Fruit fly (Drosophila melanogaster): ENCODE results near the gene CG4297.

Gene CG4297

DNA sequence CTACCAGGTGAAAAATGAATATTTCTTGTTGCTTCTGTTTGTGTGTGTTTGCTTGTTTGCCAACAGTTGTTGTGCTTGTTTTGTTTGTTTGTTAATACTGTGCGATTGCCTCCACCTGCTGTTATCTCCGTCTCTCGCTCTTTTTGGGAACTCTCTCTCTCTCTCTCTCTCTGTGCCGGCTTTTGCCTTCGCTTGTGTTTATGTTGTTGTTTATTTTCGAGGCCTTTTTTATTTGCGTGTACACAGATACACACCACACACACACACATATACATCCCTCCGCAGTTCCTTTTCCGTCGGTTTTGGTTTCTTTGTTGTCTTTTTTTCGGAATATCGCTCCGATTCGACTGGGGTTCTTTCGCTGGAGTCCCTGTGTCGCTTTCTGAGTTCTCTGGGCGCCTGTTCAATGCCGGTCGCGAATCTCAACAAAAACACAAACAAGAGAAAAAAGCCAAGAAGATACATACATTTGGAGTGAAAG is 38.6 kb upstream of the CG4297 start:
- TF ChIP-seq EcR (GFP tag; optimal IDR thresholded peaks at IDR 0.05) = no peak
- no peak for TF ChIP-seq usp (GFP tag; optimal IDR thresholded peaks at IDR 0.05)
- no peak for TF ChIP-seq pan (optimal IDR thresholded peaks at IDR 0.05)
- TF ChIP-seq CG8478 (optimal IDR thresholded peaks at IDR 0.05) = no peak
- TF ChIP-seq psq (optimal IDR thresholded peaks at IDR 0.05) = no peak
- peak; percentile 44 for TF ChIP-seq Dll (optimal IDR thresholded peaks at IDR 0.05)

dm6 chr2L:507169-507568 is 35.2 kb upstream of the CG4297 start:
- TF ChIP-seq usp (GFP tag; optimal IDR thresholded peaks at IDR 0.05) (no peak), psq (optimal IDR thresholded peaks at IDR 0.05) (no peak), Dll (optimal IDR thresholded peaks at IDR 0.05) (no peak), EcR (GFP tag; optimal IDR thresholded peaks at IDR 0.05) (no peak), pan (optimal IDR thresholded peaks at IDR 0.05) (no peak), CG8478 (optimal IDR thresholded peaks at IDR 0.05) (no peak)

DNA sequence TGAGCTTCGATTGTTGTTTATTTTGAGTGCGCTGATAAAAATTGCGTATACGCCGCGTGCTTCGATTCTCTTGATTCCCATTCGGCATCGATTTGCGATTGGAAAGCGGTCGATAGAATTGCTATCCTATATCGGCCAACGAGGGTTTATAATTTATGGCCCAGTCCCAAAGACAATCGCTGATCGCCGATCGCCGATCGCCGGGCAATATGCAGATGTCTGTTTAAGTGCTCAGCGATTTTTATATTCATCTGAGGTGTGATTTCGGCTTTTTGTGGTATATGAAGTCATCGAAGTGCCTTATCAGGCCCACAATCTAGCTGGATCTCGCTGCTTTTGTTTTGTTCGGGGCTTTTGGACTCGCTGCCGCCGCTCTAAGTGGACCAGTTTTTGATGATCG is 34.4 kb upstream of the CG4297 start:
- TF ChIP-seq pan (optimal IDR thresholded peaks at IDR 0.05) = no peak
- TF ChIP-seq EcR (GFP tag; optimal IDR thresholded peaks at IDR 0.05) = no peak
- TF ChIP-seq psq (optimal IDR thresholded peaks at IDR 0.05) = no peak
- TF ChIP-seq CG8478 (optimal IDR thresholded peaks at IDR 0.05) = no peak
- TF ChIP-seq usp (GFP tag; optimal IDR thresholded peaks at IDR 0.05) = no peak
- no peak for TF ChIP-seq Dll (optimal IDR thresholded peaks at IDR 0.05)

- TF ChIP-seq psq (optimal IDR thresholded peaks at IDR 0.05) = no peak
- no peak for TF ChIP-seq usp (GFP tag; optimal IDR thresholded peaks at IDR 0.05)
- no peak for TF ChIP-seq pan (optimal IDR thresholded peaks at IDR 0.05)
- TF ChIP-seq Dll (optimal IDR thresholded peaks at IDR 0.05) = no peak
- no peak for TF ChIP-seq CG8478 (optimal IDR thresholded peaks at IDR 0.05)
- TF ChIP-seq EcR (GFP tag; optimal IDR thresholded peaks at IDR 0.05) = no peak
Measured at dm6 chr2L:505009-505408, 33.0 kb upstream of the CG4297 start.

- no peak for TF ChIP-seq pan (optimal IDR thresholded peaks at IDR 0.05)
- TF ChIP-seq usp (GFP tag; optimal IDR thresholded peaks at IDR 0.05) = no peak
- no peak for TF ChIP-seq psq (optimal IDR thresholded peaks at IDR 0.05)
- TF ChIP-seq CG8478 (optimal IDR thresholded peaks at IDR 0.05) = no peak
- TF ChIP-seq EcR (GFP tag; optimal IDR thresholded peaks at IDR 0.05) = no peak
- no peak for TF ChIP-seq Dll (optimal IDR thresholded peaks at IDR 0.05)
Measured at dm6 chr2L:501622-502021, 29.6 kb upstream of the CG4297 start.

DNA sequence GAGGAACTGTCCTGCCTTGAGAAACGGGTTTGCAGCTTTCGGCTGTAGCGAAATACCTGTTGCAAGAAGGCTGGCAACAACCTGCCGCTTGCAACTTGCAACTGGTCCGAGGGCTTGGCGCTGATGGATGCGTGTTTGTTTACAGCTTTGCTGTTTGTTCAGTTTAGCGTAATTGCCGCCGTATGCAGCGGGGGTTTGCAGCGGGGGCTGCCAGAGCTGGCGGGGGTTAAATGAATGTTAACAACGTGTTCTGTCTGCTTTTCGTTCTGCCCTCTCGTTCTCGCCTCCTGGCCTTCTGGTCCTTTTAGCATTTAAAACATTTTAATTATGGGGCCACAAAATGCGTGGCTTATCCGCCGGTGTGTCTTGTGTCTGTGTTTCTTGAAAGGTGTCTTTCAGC is 27.9 kb upstream of the CG4297 start:
- TF ChIP-seq CG8478 (optimal IDR thresholded peaks at IDR 0.05) = no peak
- no peak for TF ChIP-seq psq (optimal IDR thresholded peaks at IDR 0.05)
- no peak for TF ChIP-seq EcR (GFP tag; optimal IDR thresholded peaks at IDR 0.05)
- peak; percentile 49 for TF ChIP-seq Dll (optimal IDR thresholded peaks at IDR 0.05)
- TF ChIP-seq usp (GFP tag; optimal IDR thresholded peaks at IDR 0.05) = no peak
- no peak for TF ChIP-seq pan (optimal IDR thresholded peaks at IDR 0.05)

- TF ChIP-seq usp (GFP tag; optimal IDR thresholded peaks at IDR 0.05) = no peak
- no peak for TF ChIP-seq CG8478 (optimal IDR thresholded peaks at IDR 0.05)
- no peak for TF ChIP-seq Dll (optimal IDR thresholded peaks at IDR 0.05)
- no peak for TF ChIP-seq psq (optimal IDR thresholded peaks at IDR 0.05)
- no peak for TF ChIP-seq pan (optimal IDR thresholded peaks at IDR 0.05)
- no peak for TF ChIP-seq EcR (GFP tag; optimal IDR thresholded peaks at IDR 0.05)
Measured at dm6 chr2L:498474-498821, 26.4 kb upstream of the CG4297 start.

DNA sequence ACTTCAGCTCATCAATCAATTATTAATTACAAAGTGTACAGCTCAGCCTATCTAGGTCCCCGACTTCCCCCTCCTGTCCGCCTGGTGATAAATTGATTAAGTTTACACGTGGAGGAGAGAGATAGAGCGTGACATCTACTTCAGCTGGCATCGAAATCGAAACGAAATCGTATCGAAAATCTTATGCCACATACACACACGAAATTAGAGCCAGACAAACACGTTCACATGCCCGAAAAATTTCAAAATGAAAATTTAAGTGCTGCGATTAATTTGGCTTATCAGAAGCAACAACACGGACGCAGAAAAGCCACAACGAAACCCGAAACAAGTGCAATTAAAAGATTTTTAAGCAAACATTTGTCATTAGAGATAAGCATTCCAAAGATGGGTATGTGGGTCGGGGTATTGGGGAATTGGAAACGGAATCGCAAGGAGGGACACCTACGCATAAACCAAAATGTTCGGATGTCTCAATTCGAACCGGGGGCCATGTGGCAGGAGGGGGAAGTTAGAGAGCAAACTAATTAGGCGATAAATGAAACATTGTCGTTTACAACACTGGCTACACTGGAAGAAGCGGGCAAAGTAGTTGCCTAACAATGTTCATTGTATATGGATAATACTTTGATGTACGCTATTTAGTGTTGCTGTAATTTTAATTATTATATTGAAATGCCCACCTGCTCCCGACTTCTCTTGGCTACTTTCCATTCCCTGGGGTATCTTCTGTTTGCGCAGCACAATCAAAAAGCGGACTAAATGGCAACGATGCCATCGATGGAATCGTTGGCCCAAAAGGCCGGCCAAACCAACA is 25.9 kb upstream of the CG4297 start:
- TF ChIP-seq usp (GFP tag; optimal IDR thresholded peaks at IDR 0.05) (no peak), psq (optimal IDR thresholded peaks at IDR 0.05) (no peak), pan (optimal IDR thresholded peaks at IDR 0.05) (no peak), EcR (GFP tag; optimal IDR thresholded peaks at IDR 0.05) (no peak), CG8478 (optimal IDR thresholded peaks at IDR 0.05) (no peak), Dll (optimal IDR thresholded peaks at IDR 0.05) (no peak)

DNA sequence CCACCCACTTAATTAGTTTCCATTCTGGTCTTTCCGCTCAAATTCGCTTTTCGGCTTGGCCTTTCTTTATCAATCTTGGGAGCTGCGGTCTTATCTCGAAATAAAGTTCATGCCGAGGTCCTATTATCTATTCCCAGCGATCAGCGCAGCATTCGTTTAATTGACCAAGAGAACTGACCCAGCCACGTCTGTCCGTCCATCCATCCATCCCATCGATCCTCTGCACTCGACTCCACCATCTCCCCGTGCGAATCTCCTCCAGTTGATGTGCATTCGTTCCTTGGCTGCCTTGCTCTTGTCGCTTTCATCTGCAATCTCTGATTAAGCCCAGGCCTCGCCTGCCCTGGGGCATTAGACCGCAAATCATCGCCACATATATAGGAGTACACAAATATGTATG is 24.8 kb upstream of the CG4297 start:
- TF ChIP-seq EcR (GFP tag; optimal IDR thresholded peaks at IDR 0.05) (no peak), CG8478 (optimal IDR thresholded peaks at IDR 0.05) (no peak), psq (optimal IDR thresholded peaks at IDR 0.05) (no peak), Dll (optimal IDR thresholded peaks at IDR 0.05) (no peak), usp (GFP tag; optimal IDR thresholded peaks at IDR 0.05) (no peak), pan (optimal IDR thresholded peaks at IDR 0.05) (no peak)

DNA sequence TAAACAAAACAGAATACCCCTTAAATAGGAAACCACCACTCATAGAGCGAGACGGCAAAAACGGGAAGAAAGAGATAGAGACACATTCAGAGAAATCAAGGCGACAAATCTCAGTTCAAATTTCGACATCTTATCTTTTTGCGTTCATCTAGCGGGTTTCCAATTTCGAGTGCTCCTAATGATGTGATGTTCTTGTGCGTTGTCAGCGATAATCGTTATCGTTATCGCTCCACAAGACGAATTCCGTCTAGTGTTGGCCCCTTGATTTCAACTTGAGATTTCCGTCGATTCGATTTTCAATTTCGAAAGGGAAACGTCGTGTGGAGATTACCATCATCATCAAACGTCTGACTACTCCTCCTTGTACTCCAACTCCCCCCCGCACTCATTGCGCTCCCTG is 24.4 kb upstream of the CG4297 start:
- TF ChIP-seq usp (GFP tag; optimal IDR thresholded peaks at IDR 0.05) (no peak), EcR (GFP tag; optimal IDR thresholded peaks at IDR 0.05) (no peak), CG8478 (optimal IDR thresholded peaks at IDR 0.05) (no peak), psq (optimal IDR thresholded peaks at IDR 0.05) (no peak), pan (optimal IDR thresholded peaks at IDR 0.05) (no peak), Dll (optimal IDR thresholded peaks at IDR 0.05) (no peak)

DNA sequence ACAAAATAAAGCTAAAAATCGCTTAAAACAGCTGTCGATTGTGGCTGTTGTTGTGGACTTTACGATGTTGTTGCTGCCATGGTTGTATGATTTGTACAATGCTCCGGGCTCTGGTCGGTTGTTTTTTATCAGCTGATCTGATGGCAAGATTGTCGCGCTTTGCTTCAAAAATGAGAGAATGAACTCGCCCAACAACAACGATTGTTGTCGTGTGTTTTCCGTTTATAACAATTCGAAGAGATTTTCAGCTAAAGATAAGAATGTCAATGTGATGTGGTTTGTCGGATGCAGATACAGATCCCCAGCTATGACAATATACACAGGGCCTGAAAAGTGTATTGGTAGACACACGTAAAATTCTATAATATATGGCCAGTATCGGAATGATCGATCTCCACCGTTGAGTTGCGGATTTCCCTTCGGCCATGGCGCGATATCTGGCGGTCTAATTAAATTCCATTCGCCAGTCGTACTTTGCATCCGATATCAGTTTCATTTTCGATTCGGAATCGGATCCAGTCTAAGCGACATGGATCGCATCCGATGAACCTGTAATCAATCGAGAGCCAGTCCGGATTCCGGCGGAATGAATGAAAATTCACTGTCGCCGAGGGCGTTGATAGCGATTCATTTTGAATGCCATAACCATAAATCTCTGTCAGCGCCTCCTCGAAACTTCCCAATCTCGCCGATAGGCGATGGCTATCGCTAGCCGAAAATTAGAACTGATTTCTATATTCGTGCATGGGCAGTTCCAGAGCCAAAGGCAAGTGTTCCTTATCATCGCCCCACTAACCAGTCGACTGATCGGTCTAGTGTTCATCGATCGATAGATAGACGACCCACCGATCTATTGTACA is 23.6 kb upstream of the CG4297 start:
- TF ChIP-seq Dll (optimal IDR thresholded peaks at IDR 0.05) (no peak), EcR (GFP tag; optimal IDR thresholded peaks at IDR 0.05) (no peak), CG8478 (optimal IDR thresholded peaks at IDR 0.05) (no peak), psq (optimal IDR thresholded peaks at IDR 0.05) (no peak), pan (optimal IDR thresholded peaks at IDR 0.05) (no peak), usp (GFP tag; optimal IDR thresholded peaks at IDR 0.05) (no peak)

dm6 chr2L:493274-493673 is 21.3 kb upstream of the CG4297 start:
- TF ChIP-seq pan (optimal IDR thresholded peaks at IDR 0.05) (no peak), EcR (GFP tag; optimal IDR thresholded peaks at IDR 0.05) (no peak), CG8478 (optimal IDR thresholded peaks at IDR 0.05) (no peak), Dll (optimal IDR thresholded peaks at IDR 0.05) (no peak), psq (optimal IDR thresholded peaks at IDR 0.05) (no peak), usp (GFP tag; optimal IDR thresholded peaks at IDR 0.05) (no peak)
